Worm (Caenorhabditis elegans) whole organism, L3 larva: ENCODE results near the gene F47G9.4.

Experiments
- R02D3.7 ChIP-seq: fragments of 150-350 bp; optimal IDR thresholded peaks from 2 replicates; lab custom pipeline; 2014; ENCODE audit warnings: missing biosample characterization, missing genetic modification characterization
- aly-2 ChIP-seq: fragments of 150-350 bp; optimal IDR thresholded peaks from 2 replicates; lab custom pipeline; 2014; ENCODE audit warnings: missing biosample characterization, missing genetic modification characterization
- ceh-16 ChIP-seq: sonication (generic microtip); optimal IDR thresholded peaks from 2 replicates; lab custom pipeline; 2017; ENCODE audit warnings: missing biosample characterization, missing genetic modification characterization
- ceh-28 ChIP-seq: fragments of 150-350 bp; optimal IDR thresholded peaks from 2 replicates; lab custom pipeline; 2014; ENCODE audit warnings: missing biosample characterization, missing genetic modification reagents, missing genetic modification characterization
- ceh-82 ChIP-seq: fragments of 150-350 bp; optimal IDR thresholded peaks from 2 replicates; lab custom pipeline; 2014; ENCODE audit warnings: missing biosample characterization, missing genetic modification characterization
- ceh-9 ChIP-seq: sonication (generic microtip); optimal IDR thresholded peaks from 2 replicates; lab custom pipeline; 2018; ENCODE audit warnings: missing biosample characterization, missing genetic modification characterization
- daf-12 ChIP-seq: fragments of 150-350 bp; optimal IDR thresholded peaks from 2 replicates; lab custom pipeline; 2014; ENCODE audit warnings: missing biosample characterization, missing genetic modification reagents, missing genetic modification characterization
- egl-27 ChIP-seq: sonication (generic microtip); optimal IDR thresholded peaks from 4 replicates; lab custom pipeline; 2017; ENCODE audit warnings: missing biosample characterization, missing genetic modification reagents, missing genetic modification characterization
- egl-5 ChIP-seq: fragments of 150-350 bp; optimal IDR thresholded peaks from 2 replicates; lab custom pipeline; 2017; ENCODE audit warnings: missing biosample characterization, missing genetic modification reagents, missing genetic modification characterization, inconsistent platforms
- elt-1 ChIP-seq: fragments of 150-350 bp; optimal IDR thresholded peaks from 2 replicates; lab custom pipeline; 2014; ENCODE audit warnings: missing biosample characterization, missing genetic modification characterization
- elt-2 ChIP-seq: sonication (generic microtip); optimal IDR thresholded peaks from 2 replicates; lab custom pipeline; 2016; ENCODE audit warnings: missing genetic modification reagents, mild to moderate bottlenecking, missing genetic modification characterization, missing compliant biosample characterization
- elt-3 ChIP-seq, 3 experiments: fragments of 150-350 bp in 1 of 3; sonication (generic microtip) in 2 of 3; optimal IDR thresholded peaks; 2 replicates in 2 of 3; 4 replicates in 1 of 3; lab custom pipeline; 2014 to 2017; ENCODE audit warnings: missing biosample characterization in 3 of 3, missing genetic modification characterization in 3 of 3
- eor-1 ChIP-seq, 2 experiments: fragments of 150-350 bp; optimal IDR thresholded peaks; 2 replicates each; lab custom pipeline; 2014 to 2018; ENCODE audit warnings: missing biosample characterization in 2 of 2, missing genetic modification characterization in 2 of 2
- fkh-10 ChIP-seq: sonication (generic microtip); optimal IDR thresholded peaks from 2 replicates; lab custom pipeline; 2017; ENCODE audit warnings: missing biosample characterization, missing genetic modification reagents, missing genetic modification characterization
- fkh-2 ChIP-seq: fragments of 150-350 bp; optimal IDR thresholded peaks from 2 replicates; lab custom pipeline; 2014; ENCODE audit warnings: missing biosample characterization, missing genetic modification reagents, missing genetic modification characterization
- fos-1 ChIP-seq: fragments of 150-350 bp; optimal IDR thresholded peaks from 2 replicates; lab custom pipeline; 2014; ENCODE audit warnings: missing biosample characterization, missing genetic modification characterization
- jun-1 ChIP-seq: fragments of 150-350 bp; optimal IDR thresholded peaks from 2 replicates; lab custom pipeline; 2014; ENCODE audit warnings: missing biosample characterization, missing genetic modification reagents, missing genetic modification characterization
- lin-15B ChIP-seq: fragments of 150-350 bp; optimal IDR thresholded peaks from 2 replicates; lab custom pipeline; 2014; ENCODE audit warnings: missing biosample characterization, missing genetic modification characterization
- lin-39 ChIP-seq: fragments of 150-350 bp; optimal IDR thresholded peaks from 2 replicates; lab custom pipeline; 2018; ENCODE audit warnings: missing biosample characterization, missing genetic modification reagents, missing genetic modification characterization
- lsy-12 ChIP-seq: sonication (generic microtip); optimal IDR thresholded peaks from 2 replicates; lab custom pipeline; 2016; ENCODE audit warnings: mild to moderate bottlenecking, missing genetic modification characterization, missing compliant biosample characterization
- mdl-1 ChIP-seq: fragments of 150-350 bp; optimal IDR thresholded peaks from 2 replicates; lab custom pipeline; 2014; ENCODE audit warnings: missing biosample characterization, missing genetic modification characterization
- mml-1 ChIP-seq: fragments of 150-350 bp; sonication (generic microtip); optimal IDR thresholded peaks from 3 replicates; lab custom pipeline; 2014; ENCODE audit warnings: missing biosample characterization, missing genetic modification characterization
- nfya-1 ChIP-seq: sonication (generic microtip); optimal IDR thresholded peaks from 2 replicates; lab custom pipeline; 2017; ENCODE audit warnings: missing genetic modification characterization, mild to moderate bottlenecking, missing compliant biosample characterization, antibody characterized with exemption, moderate library complexity; ENCODE audit not compliant: insufficient read depth
- nhr-11 ChIP-seq: fragments of 150-350 bp; optimal IDR thresholded peaks from 2 replicates; lab custom pipeline; 2014; ENCODE audit warnings: missing biosample characterization, missing genetic modification characterization
- nhr-12 ChIP-seq: fragments of 150-350 bp; optimal IDR thresholded peaks from 2 replicates; lab custom pipeline; 2014; ENCODE audit warnings: missing biosample characterization, missing genetic modification characterization
- nhr-23 ChIP-seq: fragments of 150-350 bp; optimal IDR thresholded peaks from 2 replicates; lab custom pipeline; 2014; ENCODE audit warnings: missing biosample characterization, missing genetic modification reagents, missing genetic modification characterization
- nhr-237 ChIP-seq: fragments of 150-350 bp; optimal IDR thresholded peaks from 2 replicates; lab custom pipeline; 2014; ENCODE audit warnings: missing biosample characterization, missing genetic modification characterization
- nhr-25 ChIP-seq: sonication (generic microtip); optimal IDR thresholded peaks from 2 replicates; lab custom pipeline; 2017; ENCODE audit warnings: missing biosample characterization, missing genetic modification characterization
- nhr-43 ChIP-seq: sonication (generic microtip); optimal IDR thresholded peaks from 2 replicates; lab custom pipeline; 2016; ENCODE audit warnings: mild to moderate bottlenecking, missing genetic modification characterization, missing compliant biosample characterization; ENCODE audit not compliant: poor library complexity, severe bottlenecking
- nhr-67 ChIP-seq: fragments of 150-350 bp; optimal IDR thresholded peaks from 2 replicates; lab custom pipeline; 2014; ENCODE audit warnings: missing biosample characterization, missing genetic modification characterization
- nhr-76 ChIP-seq: fragments of 150-350 bp; sonication (generic microtip); optimal IDR thresholded peaks from 5 replicates; lab custom pipeline; 2014; ENCODE audit warnings: missing biosample characterization, missing genetic modification characterization
- nhr-77 ChIP-seq: fragments of 150-350 bp; optimal IDR thresholded peaks from 2 replicates; lab custom pipeline; 2014; ENCODE audit warnings: missing biosample characterization, missing genetic modification characterization
- pha-4 ChIP-seq: fragments of 150-350 bp; optimal IDR thresholded peaks from 2 replicates; lab custom pipeline; 2014; ENCODE audit warnings: missing biosample characterization, missing genetic modification reagents, missing genetic modification characterization
- pqm-1 ChIP-seq: fragments of 150-350 bp; optimal IDR thresholded peaks from 2 replicates; lab custom pipeline; 2017; ENCODE audit warnings: missing biosample characterization, missing genetic modification characterization, inconsistent platforms
- sea-2 ChIP-seq: fragments of 150-350 bp; sonication (generic microtip); optimal IDR thresholded peaks from 4 replicates; lab custom pipeline; 2014; ENCODE audit warnings: missing biosample characterization, missing genetic modification reagents, missing genetic modification characterization
- skn-1 ChIP-seq: fragments of 150-350 bp; optimal IDR thresholded peaks from 2 replicates; lab custom pipeline; 2014; ENCODE audit warnings: missing biosample characterization, missing genetic modification characterization
- snpc-4 ChIP-seq: fragments of 150-350 bp; optimal IDR thresholded peaks from 2 replicates; lab custom pipeline; 2014; ENCODE audit warnings: missing biosample characterization, missing genetic modification characterization
- tbx-2 ChIP-seq: sonication (generic microtip); optimal IDR thresholded peaks from 2 replicates; lab custom pipeline; 2016; ENCODE audit warnings: mild to moderate bottlenecking, missing genetic modification characterization, missing compliant biosample characterization
- unc-39 ChIP-seq: sonication (generic microtip); optimal IDR thresholded peaks from 4 replicates; lab custom pipeline; 2017; ENCODE audit warnings: missing biosample characterization, missing genetic modification characterization
- unc-62 ChIP-seq: fragments of 150-350 bp; sonication (generic microtip); optimal IDR thresholded peaks from 4 replicates; lab custom pipeline; 2014; ENCODE audit warnings: missing biosample characterization, missing genetic modification reagents, missing genetic modification characterization
- zag-1 ChIP-seq: fragments of 150-350 bp; optimal IDR thresholded peaks from 2 replicates; lab custom pipeline; 2014; ENCODE audit warnings: missing biosample characterization, missing genetic modification characterization
- ztf-11 ChIP-seq: fragments of 150-350 bp; optimal IDR thresholded peaks from 2 replicates; lab custom pipeline; 2014; ENCODE audit warnings: missing biosample characterization, missing genetic modification characterization
- ztf-4 ChIP-seq: fragments of 150-350 bp; optimal IDR thresholded peaks from 2 replicates; lab custom pipeline; 2014; ENCODE audit warnings: missing biosample characterization, missing genetic modification characterization

The F47G9.4 gene

ce11 chrV:11323720-11324119 is 2.1 kb upstream of the F47G9.4 start, which contains the start of gene str-141:
Gene str-141, minus strand, starts transcription at chrV:11323820.
- no peak for TF ChIP-seq mml-1
- TF ChIP-seq fkh-10 (GFP tag; lab: Kevin White, UChicago), result no peak
- no peak for TF ChIP-seq pqm-1
- no peak for TF ChIP-seq fos-1 (tag; lab: Kevin White, UChicago)
- TF ChIP-seq snpc-4 (tag; lab: Kevin White, UChicago), result no peak
- TF ChIP-seq skn-1 (tag; lab: Kevin White, UChicago), result no peak
- TF ChIP-seq nhr-23 (tag; lab: Kevin White, UChicago), result no peak
- no peak for TF ChIP-seq ceh-9
- TF ChIP-seq lin-15B (tag; lab: Kevin White, UChicago), result no peak
- no peak for TF ChIP-seq nhr-11 (tag; lab: Kevin White, UChicago)
- TF ChIP-seq ztf-11 (tag; lab: Kevin White, UChicago), result no peak
- no peak for TF ChIP-seq nhr-12
- no peak for TF ChIP-seq zag-1 (tag; lab: Kevin White, UChicago)
- no peak for TF ChIP-seq mdl-1 (tag; lab: Kevin White, UChicago)
- TF ChIP-seq ceh-16 (tag; lab: Kevin White, UChicago), result no peak
- no peak for TF ChIP-seq pha-4 (tag; lab: Kevin White, UChicago)
- no peak for TF ChIP-seq elt-2
- no peak for TF ChIP-seq nhr-77 (tag; lab: Kevin White, UChicago)

- TF ChIP-seq tbx-2 (tag; lab: Kevin White, UChicago) (no peak), nhr-67 (tag; lab: Kevin White, UChicago) (no peak), nfya-1 (tag; lab: Kevin White, UChicago) (no peak)
These were observed 756 bp downstream of the F47G9.4 start for ce11 chrV:11320860-11321259.

ce11 chrV:11316801-11317200 is 4.8 kb downstream of the F47G9.4 start, which contains the start of gene cutl-18:
Gene cutl-18, minus strand, starts transcription at chrV:11316901.
- TF ChIP-seq unc-62 (no peak), lin-39 (no peak), nhr-237 (tag; lab: Kevin White, UChicago) (no peak), ceh-9 (no peak)

- TF ChIP-seq ceh-82 (tag; lab: Kevin White, UChicago) (peak; percentile 95), nhr-25 (peak; percentile 81), fkh-10 (GFP tag; lab: Kevin White, UChicago) (no peak), nfya-1 (tag; lab: Kevin White, UChicago) (peak; percentile 53), ceh-9 (no peak), snpc-4 (tag; lab: Kevin White, UChicago) (peak; percentile 40), elt-2 (peak; percentile 77), unc-39 (tag; lab: Kevin White, UChicago) (no peak), skn-1 (tag; lab: Kevin White, UChicago) (peak; percentile 60), daf-12 (no peak), nhr-67 (tag; lab: Kevin White, UChicago) (no peak), jun-1 (tag; lab: Kevin White, UChicago) (peak; percentile 55), nhr-23 (tag; lab: Kevin White, UChicago) (peak; percentile 76), elt-3 (tag; optimal IDR thresholded peaks at IDR 0.05; lab: Kevin White, UChicago) (peak in 1 of 3 experiments; percentile 64), ztf-4 (tag; lab: Kevin White, UChicago) (peak; percentile 18), lin-39 (peak; percentile 77), egl-5 (tag; lab: Kevin White, UChicago) (peak; percentile 67), ceh-28 (tag; lab: Kevin White, UChicago) (no peak), nhr-76 (no peak), pha-4 (tag; lab: Kevin White, UChicago) (peak; percentile 88), zag-1 (tag; lab: Kevin White, UChicago) (no peak), fkh-2 (tag; lab: Kevin White, UChicago) (no peak), sea-2 (GFP tag; lab: Kevin White, UChicago) (no peak), mml-1 (peak; percentile 57), unc-62 (peak; percentile 75), nhr-77 (tag; lab: Kevin White, UChicago) (no peak), elt-1 (tag; lab: Kevin White, UChicago) (peak; percentile 41), eor-1 (tag; optimal IDR thresholded peaks at IDR 0.05; lab: Kevin White, UChicago) (no peak), lsy-12 (tag; lab: Kevin White, UChicago) (peak; percentile 80), R02D3.7 (tag; lab: Kevin White, UChicago) (peak; percentile 36), lin-15B (tag; lab: Kevin White, UChicago) (peak; percentile 24), pqm-1 (peak; percentile 39), nhr-43 (peak; percentile 83), nhr-11 (tag; lab: Kevin White, UChicago) (no peak), egl-27 (tag; lab: Kevin White, UChicago) (peak; percentile 55), aly-2 (tag; lab: Kevin White, UChicago) (no peak), nhr-12 (no peak), ztf-11 (tag; lab: Kevin White, UChicago) (peak; percentile 52)
These were observed 7.4 kb downstream of the F47G9.4 start for ce11 chrV:11314025-11314880.
